Worm (Caenorhabditis elegans) whole organism, L4 larva: ENCODE results near the gene txt-1.

Experiments used
- F26F4.8 ChIP-seq: fragments of 200-800 bp; sonication (Bioruptor generic); conservative IDR thresholded peaks from 2 replicates; pipeline ENCODE4 v1.3.6; 2022; ENCODE audit warnings: missing genetic modification characterization, missing compliant biosample characterization
- R02D3.7 ChIP-seq: fragments of 150-350 bp; sonication (generic microtip); optimal IDR thresholded peaks from 3 replicates; lab custom pipeline; 2014; ENCODE audit warnings: missing biosample characterization, missing genetic modification characterization
- T20F7.1 ChIP-seq: fragments of 200-800 bp; sonication (Bioruptor generic); optimal IDR thresholded peaks from 2 replicates; lab custom pipeline; 2018; ENCODE audit warnings: mild to moderate bottlenecking, missing genetic modification characterization, missing compliant biosample characterization
- Y48G9A.11 ChIP-seq: fragments of 200-800 bp; sonication (Bioruptor generic); IDR thresholded peaks from 2 replicates; pipeline ENCODE4 v1.3.6; 2022; ENCODE audit warnings: missing genetic modification reagents, missing genetic modification characterization, missing compliant biosample characterization
- ZK337.2 ChIP-seq: fragments of 200-800 bp; sonication (Bioruptor generic); IDR thresholded peaks from 2 replicates; pipeline ENCODE4 v1.3.6; 2022; ENCODE audit warnings: missing genetic modification reagents, missing genetic modification characterization, missing compliant biosample characterization
- aha-1 ChIP-seq: fragments of 150-350 bp; peaks from one replicate; lab custom pipeline; 2014; ENCODE audit warnings: missing biosample characterization, missing genetic modification characterization
- ceh-20 ChIP-seq: fragments of 200-800 bp; sonication (Bioruptor generic); IDR thresholded peaks from 2 replicates; pipeline ENCODE4 v1.3.6; 2022; ENCODE audit warnings: missing genetic modification reagents, missing genetic modification characterization, missing compliant biosample characterization
- ceh-32 ChIP-seq: sonication (generic microtip); optimal IDR thresholded peaks from 2 replicates; lab custom pipeline; 2016; ENCODE audit warnings: mild to moderate bottlenecking, missing genetic modification characterization, missing compliant biosample characterization; ENCODE audit not compliant: poor library complexity
- ceh-62 ChIP-seq: sonication (generic microtip); optimal IDR thresholded peaks from 2 replicates; lab custom pipeline; 2017; ENCODE audit warnings: missing biosample characterization, missing genetic modification characterization
- ces-1 ChIP-seq: fragments of 150-350 bp; sonication (generic microtip); optimal IDR thresholded peaks from 4 replicates; lab custom pipeline; 2014; ENCODE audit warnings: missing biosample characterization, missing genetic modification reagents, missing genetic modification characterization
- ctbp-1 ChIP-seq: fragments of 200-800 bp; sonication (Bioruptor generic); IDR thresholded peaks from 2 replicates; pipeline ENCODE4 v1.3.6; 2022; ENCODE audit warnings: missing genetic modification reagents, missing genetic modification characterization, missing compliant biosample characterization
- daf-16 ChIP-seq, 3 experiments: sonication (generic microtip); optimal IDR thresholded peaks; 2 replicates each; lab custom pipeline; 2016 to 2017; ENCODE audit warnings: missing genetic modification characterization in 3 of 3, missing genetic modification reagents in 3 of 3, mild to moderate bottlenecking in 2 of 3, missing compliant biosample characterization in 2 of 3, missing biosample characterization in 1 of 3, moderate library complexity in 1 of 3
- dmd-6 ChIP-seq: fragments of 200-800 bp; sonication (Bioruptor generic); IDR thresholded peaks from 2 replicates; pipeline ENCODE4 v1.3.6; 2022; ENCODE audit warnings: missing genetic modification reagents, missing genetic modification characterization, missing compliant biosample characterization
- dmd-8 ChIP-seq: fragments of 200-800 bp; sonication (Bioruptor generic); IDR thresholded peaks from 2 replicates; pipeline ENCODE4 v1.3.6; 2022; ENCODE audit warnings: missing genetic modification characterization, missing compliant biosample characterization
- dpl-1 ChIP-seq: fragments of 150-350 bp; optimal IDR thresholded peaks from 2 replicates; lab custom pipeline; 2014; ENCODE audit warnings: missing biosample characterization, missing genetic modification reagents, missing genetic modification characterization
- duxl-1 ChIP-seq: sonication (generic microtip); optimal IDR thresholded peaks from 2 replicates; lab custom pipeline; 2016; ENCODE audit warnings: mild to moderate bottlenecking, missing genetic modification characterization, moderate library complexity, missing compliant biosample characterization; ENCODE audit not compliant: poor library complexity
- dve-1 ChIP-seq: sonication (generic microtip); optimal IDR thresholded peaks from 2 replicates; lab custom pipeline; 2017; ENCODE audit warnings: antibody characterized with exemption, mild to moderate bottlenecking, missing genetic modification characterization, missing compliant biosample characterization; ENCODE audit not compliant: insufficient read depth
- egl-27 ChIP-seq: sonication (generic microtip); optimal IDR thresholded peaks from 3 replicates; lab custom pipeline; 2017; ENCODE audit warnings: missing biosample characterization, missing genetic modification reagents, missing genetic modification characterization
- fkh-10 ChIP-seq: fragments of 150-350 bp; optimal IDR thresholded peaks from 2 replicates; lab custom pipeline; 2014; ENCODE audit warnings: missing biosample characterization, missing genetic modification reagents, missing genetic modification characterization
- hif-1 ChIP-seq, 2 experiments: sonication (generic microtip); optimal IDR thresholded peaks; 2 replicates each; lab custom pipeline; 2016 to 2017; ENCODE audit warnings: missing compliant biosample characterization in 2 of 2, missing genetic modification characterization in 2 of 2, missing genetic modification reagents in 2 of 2, missing genotype in 2 of 2, mild to moderate bottlenecking in 1 of 2
- hlh-11 ChIP-seq: fragments of 200-800 bp; sonication (Bioruptor generic); optimal IDR thresholded peaks from 2 replicates; lab custom pipeline; 2018; ENCODE audit warnings: mild to moderate bottlenecking, missing genetic modification characterization, missing compliant biosample characterization
- hlh-30 ChIP-seq: sonication (generic microtip); optimal IDR thresholded peaks from 2 replicates; lab custom pipeline; 2017; ENCODE audit warnings: antibody characterized with exemption, mild to moderate bottlenecking, missing genetic modification characterization, missing compliant biosample characterization; ENCODE audit not compliant: insufficient read depth
- hmg-1.1 ChIP-seq: fragments of 200-800 bp; sonication (Bioruptor generic); IDR thresholded peaks from 2 replicates; pipeline ENCODE4 v1.3.6; 2022; ENCODE audit warnings: missing genetic modification reagents, missing genetic modification characterization, missing compliant biosample characterization
- jun-1 ChIP-seq: fragments of 150-350 bp; optimal IDR thresholded peaks from 2 replicates; lab custom pipeline; 2014; ENCODE audit warnings: missing biosample characterization, missing genetic modification reagents, missing genetic modification characterization
- lim-7 ChIP-seq: fragments of 200-800 bp; sonication (Bioruptor generic); IDR thresholded peaks from 2 replicates; pipeline ENCODE4 v1.3.6; 2022; ENCODE audit warnings: missing genetic modification characterization, missing compliant biosample characterization
- lin-1 ChIP-seq: fragments of 200-800 bp; sonication (Bioruptor generic); IDR thresholded peaks from 2 replicates; pipeline ENCODE4 v1.3.6; 2022; ENCODE audit warnings: missing genetic modification reagents, missing genetic modification characterization, missing compliant biosample characterization
- lin-38 ChIP-seq: fragments of 200-800 bp; sonication (Bioruptor generic); IDR thresholded peaks from 2 replicates; pipeline ENCODE4 v1.3.6; 2022; ENCODE audit warnings: missing genetic modification reagents, missing genetic modification characterization, missing compliant biosample characterization
- lsy-2 ChIP-seq, 2 experiments: fragments of 150-350 bp in 1 of 2; sonication (generic microtip) in 1 of 2; optimal IDR thresholded peaks; 2 replicates each; lab custom pipeline; 2014 to 2017; ENCODE audit warnings: missing biosample characterization in 2 of 2, missing genetic modification characterization in 2 of 2
- madf-9 ChIP-seq: fragments of 200-800 bp; sonication (Bioruptor generic); conservative IDR thresholded peaks from 2 replicates; pipeline ENCODE4 v1.3.6; 2022; ENCODE audit warnings: missing genetic modification reagents, missing genetic modification characterization, missing compliant biosample characterization
- mep-1 ChIP-seq: fragments of 150-350 bp; sonication (generic microtip); optimal IDR thresholded peaks from 3 replicates; lab custom pipeline; 2014; ENCODE audit warnings: missing biosample characterization, missing genetic modification characterization
- nhr-102 ChIP-seq: sonication (generic microtip); optimal IDR thresholded peaks from 2 replicates; lab custom pipeline; 2016; ENCODE audit warnings: mild to moderate bottlenecking, missing genetic modification characterization, moderate library complexity, missing compliant biosample characterization
- nhr-41 ChIP-seq: fragments of 200-800 bp; sonication (Bioruptor generic); IDR thresholded peaks from 2 replicates; pipeline ENCODE4 v1.3.6; 2022; ENCODE audit warnings: missing genetic modification reagents, missing genetic modification characterization, missing compliant biosample characterization
- php-3 ChIP-seq: fragments of 200-800 bp; sonication (Bioruptor generic); IDR thresholded peaks from 2 replicates; pipeline ENCODE4 v1.3.6; 2022; ENCODE audit warnings: missing genetic modification reagents, missing genetic modification characterization, missing compliant biosample characterization
- rbr-2 ChIP-seq: sonication (generic microtip); optimal IDR thresholded peaks from 2 replicates; lab custom pipeline; 2016; ENCODE audit warnings: missing genotype, missing genetic modification characterization, missing compliant biosample characterization
- saeg-2 ChIP-seq: fragments of 200-800 bp; sonication (Bioruptor generic); IDR thresholded peaks from 2 replicates; pipeline ENCODE4 v1.3.6; 2022; ENCODE audit warnings: missing genetic modification reagents, missing genetic modification characterization, missing compliant biosample characterization
- skn-1 ChIP-seq: fragments of 150-350 bp; optimal IDR thresholded peaks from 2 replicates; lab custom pipeline; 2014; ENCODE audit warnings: missing biosample characterization, missing genetic modification characterization
- snpc-1.2 ChIP-seq: fragments of 200-800 bp; sonication (Bioruptor generic); IDR thresholded peaks from 2 replicates; pipeline ENCODE4 v1.3.6; 2022; ENCODE audit warnings: missing genetic modification reagents, missing genetic modification characterization, missing compliant biosample characterization
- spr-3 ChIP-seq: fragments of 200-800 bp; sonication (Bioruptor generic); optimal IDR thresholded peaks from 2 replicates; lab custom pipeline; 2018; ENCODE audit warnings: mild to moderate bottlenecking, missing genetic modification characterization, missing compliant biosample characterization
- unc-39 ChIP-seq: sonication (generic microtip); optimal IDR thresholded peaks from 2 replicates; lab custom pipeline; 2017; ENCODE audit warnings: missing biosample characterization, missing genetic modification characterization
- unc-62 ChIP-seq, 3 experiments: fragments of 150-350 bp in 1 of 3; sonication (generic microtip); optimal IDR thresholded peaks in 2 of 3; peaks in 1 of 3; 1 replicate in 1 of 3; 2 replicates in 2 of 3; lab custom pipeline; 2014 to 2017; ENCODE audit warnings: missing biosample characterization in 3 of 3, missing genetic modification characterization in 3 of 3, missing genetic modification reagents in 3 of 3, missing genotype in 1 of 3
- zag-1 ChIP-seq: fragments of 150-350 bp; optimal IDR thresholded peaks from 2 replicates; lab custom pipeline; 2014; ENCODE audit warnings: missing biosample characterization, missing genetic modification characterization
- zip-11 ChIP-seq: fragments of 200-800 bp; sonication (Bioruptor generic); IDR thresholded peaks from 2 replicates; pipeline ENCODE4 v1.3.6; 2022; ENCODE audit warnings: missing genetic modification characterization, missing compliant biosample characterization

The txt-1 gene

ce11 chrII:87937-88336 is 18.1 kb upstream of the txt-1 start:
- TF ChIP-seq spr-3 (GFP tag; lab: Kevin White, UChicago) = no peak
- no peak for TF ChIP-seq duxl-1 (tag; lab: Kevin White, UChicago)
- no peak for TF ChIP-seq dpl-1 (GFP tag; lab: Kevin White, UChicago)
- no peak for TF ChIP-seq ceh-62 (tag; lab: Kevin White, UChicago)
- TF ChIP-seq nhr-102 = no peak
- TF ChIP-seq lim-7 (GFP tag; lab: Robert Waterston, UW) = no peak
- TF ChIP-seq skn-1 (tag; lab: Kevin White, UChicago) = no peak
- no peak for TF ChIP-seq ceh-20 (GFP tag; lab: Robert Waterston, UW)
- TF ChIP-seq ceh-32 (tag; lab: Kevin White, UChicago) = no peak
- no peak for TF ChIP-seq dmd-6
- no peak for TF ChIP-seq nhr-41 (GFP tag; lab: Robert Waterston, UW)
- TF ChIP-seq madf-9 (GFP tag; lab: Robert Waterston, UW) = no peak
- no peak for TF ChIP-seq saeg-2
- no peak for TF ChIP-seq snpc-1.2
- TF ChIP-seq hif-1 (tag; optimal IDR thresholded peaks at IDR 0.05; lab: Kevin White, UChicago) = no peak

DNA sequence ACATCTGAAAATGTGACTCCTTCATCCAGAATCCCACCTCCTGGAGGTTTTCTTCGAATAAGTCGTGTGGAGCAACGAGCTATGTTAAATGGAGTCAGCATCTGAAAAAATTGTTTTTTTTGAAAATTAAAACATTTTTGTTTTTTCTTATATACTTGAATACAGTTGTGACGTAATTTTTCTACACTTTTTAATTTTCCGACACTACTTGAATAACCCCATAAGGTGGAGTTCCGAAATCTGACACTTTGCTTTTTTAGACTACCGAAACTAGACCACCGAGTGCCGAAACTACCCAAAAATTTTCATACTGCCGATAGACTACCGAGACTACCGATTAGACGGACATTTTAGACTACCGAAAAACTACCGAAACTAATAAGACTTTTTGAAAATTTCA is 14.6 kb upstream of the txt-1 start, which contains the start of gene mcat-1:
Gene mcat-1 (minus strand): TSS at position 101 of the 400 bp plus-strand sequence.
- TF ChIP-seq hlh-11 = no peak
- TF ChIP-seq egl-27 (tag; lab: Kevin White, UChicago) = no peak
- TF ChIP-seq madf-9 (GFP tag; lab: Robert Waterston, UW) = no peak
- no peak for TF ChIP-seq snpc-1.2
- peak in 1 of 2 experiments; percentile 49 for TF ChIP-seq unc-62 (GFP tag; optimal IDR thresholded peaks at IDR 0.05 in 1 of 2; lab: Kevin White, UChicago)
- TF ChIP-seq unc-62 (tag; optimal IDR thresholded peaks at IDR 0.05; lab: Kevin White, UChicago) = no peak
- TF ChIP-seq, all 104 proteins: peak for 1

DNA sequence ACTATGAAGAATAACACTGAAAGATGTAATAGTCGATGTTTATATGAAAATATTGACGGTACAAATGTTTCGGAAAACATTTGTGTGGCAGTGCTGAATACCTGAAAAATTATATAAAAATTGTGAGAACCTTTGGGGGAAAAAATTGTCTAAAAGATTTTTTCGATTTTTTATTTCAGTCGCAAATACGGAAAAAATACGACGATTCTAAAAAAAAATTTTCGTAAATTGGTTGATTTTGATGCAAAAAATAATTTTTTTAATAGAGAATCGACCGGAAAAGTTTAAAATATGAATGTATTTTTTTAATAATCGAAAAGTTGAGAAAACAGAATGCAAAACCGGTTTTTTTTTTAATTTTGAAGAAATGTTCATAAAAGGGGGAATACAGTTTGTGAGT is 10.8 kb upstream of the txt-1 start, which contains the start of gene C50D2.7:
Gene C50D2.7 (minus strand): TSS at position 101 of the 400 bp plus-strand sequence.
- TF ChIP-seq zip-11 (GFP tag; lab: Robert Waterston, UW) (no peak), ces-1 (GFP tag; lab: Kevin White, UChicago) (no peak), zag-1 (tag; lab: Kevin White, UChicago) (no peak), skn-1 (tag; lab: Kevin White, UChicago) (no peak)

DNA sequence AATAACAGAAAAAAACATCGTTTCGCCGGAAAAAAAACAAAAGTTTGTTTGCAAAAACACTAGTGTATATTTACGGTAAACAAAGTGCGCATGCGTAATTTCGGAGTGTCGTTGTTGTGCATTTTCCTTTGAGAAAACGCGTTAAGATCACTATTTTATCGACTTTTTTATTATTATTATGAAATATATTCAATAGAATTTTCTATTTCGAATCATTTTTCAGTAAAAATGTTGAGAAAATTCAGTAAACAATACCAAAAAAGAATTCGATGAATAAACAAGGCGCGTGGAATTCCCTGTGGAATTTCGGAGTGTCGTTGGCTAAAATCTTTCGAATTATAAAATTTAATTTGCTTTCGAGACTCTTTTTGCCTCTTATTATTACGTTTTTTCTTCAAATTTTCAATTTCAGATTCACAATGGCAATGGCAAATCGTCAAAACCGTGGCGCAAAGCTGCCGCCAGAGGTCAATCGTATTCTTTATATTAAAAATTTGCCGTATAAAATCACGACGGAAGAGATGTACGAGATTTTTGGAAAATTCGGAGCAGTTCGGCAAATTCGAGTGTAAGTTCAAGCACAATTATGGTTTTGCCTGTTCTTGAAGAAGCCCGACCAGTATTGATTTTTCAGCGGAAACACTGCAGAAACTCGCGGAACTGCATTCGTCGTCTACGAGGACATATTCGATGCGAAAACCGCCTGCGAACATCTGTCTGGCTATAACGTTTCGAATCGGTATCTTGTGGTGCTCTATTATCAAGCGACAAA is 7.8 kb upstream of the txt-1 start, which contains the start of the genes luc-7L3 and sftb-6:
Gene luc-7L3 (minus strand): TSS at position 36 of the 772 bp plus-strand sequence.
Gene sftb-6 (plus strand): TSS at position 413 of the 772 bp plus-strand sequence.
- TF ChIP-seq F26F4.8 (GFP tag; lab: Robert Waterston, UW) (no peak), mep-1 (tag; lab: Kevin White, UChicago) (peak; percentile 56), T20F7.1 (peak; percentile 100), daf-16 (GFP tag; optimal IDR thresholded peaks at IDR 0.05; lab: Kevin White, UChicago) (no peak), daf-16 (tag; optimal IDR thresholded peaks at IDR 0.05; lab: Kevin White, UChicago) (peak; percentile 72), egl-27 (tag; lab: Kevin White, UChicago) (no peak), aha-1 (no peak), hlh-30 (tag; lab: Kevin White, UChicago) (peak; percentile 21), R02D3.7 (peak; percentile 83), Y48G9A.11 (GFP tag; lab: Robert Waterston, UW) (peak; percentile 97), php-3 (GFP tag; lab: Robert Waterston, UW) (no peak), ceh-32 (tag; lab: Kevin White, UChicago) (no peak), lsy-2 (tag; optimal IDR thresholded peaks at IDR 0.05; lab: Kevin White, UChicago) (peak in 1 of 2 experiments; percentile 72), hif-1 (tag; optimal IDR thresholded peaks at IDR 0.05; lab: Kevin White, UChicago) (peak in 1 of 2 experiments; percentile 7), fkh-10 (GFP tag; lab: Kevin White, UChicago) (peak; percentile 25), jun-1 (tag; lab: Kevin White, UChicago) (no peak), hmg-1.1 (peak; percentile 29; the same call in 1 of the 2 replicates), lin-1 (no peak), dpl-1 (GFP tag; lab: Kevin White, UChicago) (peak; percentile 64), ctbp-1 (GFP tag; lab: Robert Waterston, UW) (0 out of 2 replicates have a peak, but pooled peaks have one; percentile 19), lin-38 (peak; percentile 26), ZK337.2 (GFP tag; lab: Robert Waterston, UW) (no peak), unc-39 (tag; lab: Kevin White, UChicago) (no peak), rbr-2 (tag; lab: Kevin White, UChicago) (peak; percentile 48), dmd-8 (GFP tag; lab: Robert Waterston, UW) (no peak), dve-1 (tag; lab: Kevin White, UChicago) (peak; percentile 37)
